Fruit fly (Drosophila melanogaster): Measurements from ENCODE around the gene CG5902.
A peak's percentile ranks its signal among the peaks of the same experiment; 100 is the strongest.

Gene CG5902

DNA sequence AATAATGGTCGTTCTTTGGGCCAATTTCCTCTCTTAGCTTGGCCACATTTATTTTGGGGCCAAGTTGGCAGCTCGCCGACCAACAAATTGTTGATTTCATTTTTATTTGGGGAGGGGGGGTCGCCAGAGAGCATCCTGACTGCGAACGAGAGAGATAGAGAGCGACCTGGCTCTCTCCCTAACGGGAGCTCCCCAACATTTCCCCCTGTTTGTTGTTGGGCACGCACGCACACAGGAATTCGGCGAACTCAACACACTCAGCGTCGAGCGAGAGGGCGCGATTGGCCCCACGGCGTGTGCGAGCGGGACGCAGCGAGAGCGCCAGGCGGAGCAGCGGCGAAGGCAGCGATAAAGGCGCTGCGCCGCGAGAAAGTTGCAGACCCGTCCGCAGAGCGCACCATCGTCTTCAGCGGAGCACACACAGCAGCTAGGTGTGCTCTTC is 23.6 kb upstream of the CG5902 start, which contains the start of gene CG31140:
TSS of gene CG31140 (plus strand) at position 400 of the 442 bp plus-strand sequence.
- TF ChIP-seq noc (tag; optimal IDR thresholded peaks at IDR 0.05) = no peak

DNA sequence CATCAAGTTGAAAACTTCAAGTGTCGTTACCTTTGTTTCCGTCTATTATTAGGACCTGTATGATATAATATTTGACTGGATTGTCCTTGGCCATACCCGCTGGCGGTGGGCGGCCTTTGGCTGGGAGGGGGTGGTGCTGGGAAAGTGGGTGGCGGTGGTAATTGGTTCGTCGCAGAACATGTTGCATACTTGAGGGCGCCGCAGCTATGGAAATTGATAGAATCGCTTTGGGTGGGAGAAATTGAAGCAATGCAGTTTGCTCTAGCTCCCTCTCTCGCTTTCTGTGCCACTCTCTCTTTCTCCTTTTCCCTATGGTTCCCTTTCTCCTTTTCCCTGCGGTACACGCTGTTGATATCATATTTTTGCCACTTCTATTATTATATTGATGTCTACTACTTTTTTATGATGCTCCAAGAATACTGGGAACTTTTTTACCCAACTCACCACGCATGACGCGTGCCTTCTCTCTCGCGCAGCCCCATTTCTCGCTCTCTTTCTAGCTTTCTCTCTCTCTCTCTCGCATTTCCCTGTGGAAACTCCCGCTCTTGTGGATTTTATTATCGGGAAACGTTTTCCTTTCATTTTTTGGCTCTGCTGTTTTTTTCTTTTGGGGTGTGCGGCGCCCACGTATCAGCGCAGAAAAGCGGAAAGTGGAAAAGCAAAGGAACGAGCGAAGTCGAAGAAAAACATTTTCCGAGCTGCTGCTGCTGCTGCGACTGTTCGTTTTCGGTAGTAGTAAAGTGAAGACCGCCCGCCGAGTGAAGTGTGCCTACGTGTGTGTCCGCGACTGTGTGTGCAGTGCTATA is 21.3 kb upstream of the CG5902 start:
- TF ChIP-seq noc (tag; optimal IDR thresholded peaks at IDR 0.05) = no peak

DNA sequence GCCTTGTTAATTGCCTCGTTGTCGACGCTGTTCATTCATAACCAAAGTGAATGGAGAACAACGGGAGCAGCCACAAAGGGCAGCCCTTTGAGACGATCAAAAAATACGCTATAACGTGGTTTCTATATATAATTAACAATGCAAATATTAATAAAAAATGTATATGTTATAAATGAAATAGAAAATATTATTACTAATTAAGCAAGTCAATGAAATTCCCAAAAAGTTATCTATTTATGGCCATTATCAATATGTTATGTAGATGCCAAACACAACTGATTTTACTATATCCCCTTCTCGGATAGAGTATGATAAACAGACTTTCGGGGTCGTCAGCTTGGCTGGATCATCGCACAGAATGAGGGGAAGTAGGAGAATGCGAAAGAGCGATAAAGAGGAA is 17.0 kb upstream of the CG5902 start:
- no peak for TF ChIP-seq noc (tag; optimal IDR thresholded peaks at IDR 0.05)

DNA sequence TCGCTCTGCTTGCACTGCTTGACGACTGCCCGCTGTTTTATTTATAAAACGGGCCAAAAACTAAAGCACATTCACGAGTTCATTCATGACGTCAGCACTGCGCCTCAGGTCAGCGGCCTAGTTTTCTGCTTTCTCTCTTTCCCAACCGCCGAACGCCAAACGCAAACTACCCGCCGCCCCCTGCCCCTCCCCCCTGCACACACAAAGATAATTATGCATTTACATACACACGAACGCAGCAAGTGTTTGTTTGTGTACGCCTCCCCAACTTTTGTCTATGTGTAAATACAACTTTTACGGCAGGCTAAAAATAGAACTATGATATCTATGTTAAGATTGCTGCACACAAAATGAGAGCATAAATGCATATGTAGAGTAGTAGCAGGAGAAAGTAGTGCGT is 15.2 kb upstream of the CG5902 start:
- TF ChIP-seq noc (tag; optimal IDR thresholded peaks at IDR 0.05) = no peak

DNA sequence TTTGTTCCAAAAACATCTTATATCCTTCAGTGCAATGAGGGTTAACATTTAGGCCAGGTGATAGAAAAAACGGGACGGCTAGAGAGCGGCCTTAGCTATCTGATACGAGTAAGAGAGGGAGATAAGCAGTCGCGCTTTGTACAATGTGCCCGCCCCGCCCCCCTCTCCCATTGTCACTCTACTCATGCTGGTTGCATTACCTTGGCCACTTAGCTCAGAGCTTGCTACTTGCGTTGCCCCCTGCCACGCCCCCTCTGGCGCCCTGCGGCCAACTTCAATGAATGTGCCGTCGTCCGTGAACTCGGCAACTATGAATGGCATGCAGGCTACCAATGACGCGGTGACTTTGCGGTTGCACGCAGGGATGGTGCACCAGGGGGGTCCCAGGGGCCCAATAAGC is 14.7 kb upstream of the CG5902 start:
- no peak for TF ChIP-seq noc (tag; optimal IDR thresholded peaks at IDR 0.05)

DNA sequence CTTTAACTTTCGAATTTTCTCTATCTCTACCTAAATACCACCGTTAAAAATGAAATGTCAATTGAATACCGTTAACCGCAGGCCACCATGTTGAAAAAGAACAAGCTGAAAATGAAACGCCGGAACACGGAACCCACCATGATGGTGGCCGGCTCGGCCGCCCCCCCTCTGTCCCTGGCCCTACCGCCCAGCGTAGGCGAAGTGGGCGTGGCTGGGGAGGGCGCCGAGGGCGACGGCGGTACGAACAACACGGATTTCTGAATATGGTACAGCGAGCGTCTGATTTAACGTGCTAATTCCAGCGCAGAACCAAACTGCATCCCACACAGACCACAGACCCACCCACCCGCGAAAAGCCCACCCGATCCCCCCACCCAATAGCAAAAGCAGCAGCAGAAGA is 4.8 kb upstream of the CG5902 start:
- TF ChIP-seq noc (tag; optimal IDR thresholded peaks at IDR 0.05) = no peak

DNA sequence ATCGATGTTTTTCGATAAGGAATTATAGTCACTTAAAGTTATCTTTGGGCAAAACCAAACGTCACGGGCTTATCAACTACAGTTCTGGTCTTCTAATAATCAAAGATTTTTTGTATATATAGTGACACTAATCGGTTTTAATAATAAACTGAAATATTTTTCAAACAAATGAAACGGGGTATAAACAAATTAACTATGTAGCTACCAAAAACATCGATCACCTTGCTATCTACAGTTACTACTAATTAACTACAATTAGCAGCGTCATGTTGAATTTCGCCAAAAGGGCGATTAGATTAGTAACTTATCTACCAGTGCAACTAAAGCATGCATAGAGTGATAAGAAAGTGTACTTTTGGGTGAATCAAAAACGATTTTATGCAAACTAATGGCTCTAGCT is 4.9 kb downstream of the CG5902 start:
- TF ChIP-seq noc (tag; optimal IDR thresholded peaks at IDR 0.05) = no peak

DNA sequence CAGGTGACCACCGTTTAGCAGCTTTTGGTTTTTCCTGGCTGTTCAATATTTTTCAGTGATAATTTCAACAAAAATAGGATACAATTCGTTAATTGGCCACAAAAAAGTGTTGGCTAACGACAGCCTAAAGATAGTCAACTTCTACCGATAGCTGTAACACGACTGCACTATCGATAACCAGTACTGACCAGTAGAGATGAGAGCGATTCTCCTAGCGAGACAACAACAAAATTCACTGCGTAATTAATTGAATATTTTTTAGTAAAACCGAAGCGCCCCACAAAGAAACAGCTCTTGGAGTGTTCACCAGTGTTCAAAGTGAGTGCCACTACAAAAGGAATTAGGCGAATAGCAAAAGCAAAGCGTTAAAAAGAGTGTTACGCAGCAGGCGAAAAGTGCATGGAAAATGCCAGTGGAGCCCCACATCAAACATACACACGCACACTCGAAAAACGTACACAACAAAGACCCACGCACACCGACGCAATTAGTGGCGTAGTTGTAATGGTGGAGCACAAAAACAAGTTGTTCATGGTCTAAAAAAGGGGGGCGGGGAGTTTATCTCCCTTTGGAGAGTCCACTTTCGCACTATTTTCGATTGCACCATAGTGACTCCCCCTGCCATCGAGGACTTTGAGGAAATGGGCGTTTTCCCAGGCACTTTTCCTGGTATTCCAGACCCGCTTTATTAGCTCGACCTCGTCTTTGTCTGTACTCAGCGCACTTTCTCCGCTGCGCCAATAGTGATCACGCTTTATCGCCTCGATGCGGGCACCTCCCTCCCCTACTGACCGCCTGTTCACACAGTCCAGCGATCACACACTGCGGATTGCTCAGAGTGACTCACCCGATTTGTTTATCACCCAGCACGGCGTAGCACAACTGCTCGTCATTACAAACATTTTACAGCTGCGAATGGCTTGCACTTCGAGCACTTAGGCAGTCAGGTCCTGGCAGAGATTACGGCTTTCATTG is 6.7 kb downstream of the CG5902 start, which contains the start of the genes Epp and Rab7:
TSS of gene Epp (minus strand) at position 94 of the 975 bp plus-strand sequence.
TSS of gene Rab7 (plus strand) at position 186 of the 975 bp plus-strand sequence.
- peak; percentile 20 for TF ChIP-seq noc (tag; optimal IDR thresholded peaks at IDR 0.05)

DNA sequence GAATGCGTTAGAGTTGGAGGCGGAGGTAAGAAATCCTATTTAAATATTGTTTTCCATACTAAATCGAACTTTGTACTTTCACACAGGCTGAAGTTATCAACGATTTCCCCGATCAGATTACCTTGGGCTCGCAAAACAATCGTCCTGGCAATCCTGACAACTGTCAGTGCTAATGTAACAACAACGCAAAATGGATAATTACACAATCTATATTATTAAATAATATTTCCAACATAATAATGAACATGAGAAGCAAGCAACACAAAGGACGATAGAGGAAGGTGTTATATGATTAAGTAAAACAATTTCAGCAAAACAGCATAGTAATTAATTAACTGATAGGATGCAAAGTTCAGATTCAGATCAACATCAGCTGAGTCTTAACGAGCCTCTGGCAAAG is 8.1 kb downstream of the CG5902 start:
- TF ChIP-seq noc (tag; optimal IDR thresholded peaks at IDR 0.05) = no peak

DNA sequence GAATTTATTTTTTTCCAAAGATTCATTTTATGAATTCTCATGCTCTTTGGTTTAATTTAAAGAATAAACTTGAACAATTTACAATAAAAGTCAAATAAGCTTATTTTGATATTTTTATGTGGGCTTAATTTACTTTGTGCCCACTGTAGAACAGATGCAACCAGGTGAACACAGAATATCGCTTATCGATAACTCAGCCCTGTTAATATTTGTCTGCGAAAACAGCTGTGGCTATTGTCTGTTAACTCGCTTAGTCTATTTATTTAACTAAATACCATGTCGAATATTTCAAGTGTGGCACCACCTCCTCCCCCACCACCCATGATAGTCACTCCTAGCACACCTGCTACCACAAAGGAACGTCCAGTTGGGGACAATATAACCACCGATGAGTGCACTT is 9.0 kb downstream of the CG5902 start, which contains the start of gene CG33108:
TSS of gene CG33108 (plus strand) at position 200 of the 400 bp plus-strand sequence.
- TF ChIP-seq noc (tag; optimal IDR thresholded peaks at IDR 0.05) = no peak

DNA sequence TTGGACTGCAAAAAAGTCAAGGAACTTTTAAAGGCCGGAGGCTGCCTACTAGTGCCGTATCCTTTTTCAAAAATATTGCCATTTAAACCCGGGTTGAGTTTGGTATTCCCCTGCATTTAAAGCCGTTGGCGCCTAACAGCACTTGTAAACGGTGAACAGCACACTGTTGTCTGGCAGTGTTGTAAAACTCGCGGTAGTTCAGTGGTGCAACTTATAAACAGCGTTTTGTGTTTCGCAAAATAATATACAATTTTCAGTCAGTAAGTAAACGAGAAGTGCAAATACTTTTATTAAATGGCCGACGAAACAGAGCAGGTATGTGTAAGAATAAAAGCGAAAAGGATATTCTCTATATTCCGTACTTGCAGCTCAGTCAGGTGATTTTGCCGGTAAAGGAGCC is 9.8 kb downstream of the CG5902 start, which contains the start of gene LSm3:
TSS of gene LSm3 (plus strand) at position 39 of the 400 bp plus-strand sequence.
- TF ChIP-seq noc (tag; optimal IDR thresholded peaks at IDR 0.05) = no peak

DNA sequence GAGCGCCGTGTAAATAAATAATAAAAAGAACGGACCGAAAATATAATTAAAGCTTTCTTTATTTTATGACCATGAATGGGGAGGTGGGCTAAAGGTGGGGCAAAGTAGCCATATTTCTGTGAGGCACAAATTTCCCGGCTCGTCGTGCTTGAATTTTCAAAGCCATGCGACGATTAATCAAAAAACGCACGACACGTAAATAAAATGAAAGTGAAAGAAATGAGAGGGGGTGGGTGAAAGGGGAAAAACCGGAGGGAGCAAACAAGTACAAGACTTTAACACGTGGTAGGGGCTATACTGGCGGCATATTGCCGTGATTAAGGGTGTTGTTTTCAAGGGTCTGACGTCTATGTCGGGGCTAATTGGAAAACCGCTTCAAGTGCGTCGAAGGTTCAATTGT is 14.7 kb downstream of the CG5902 start:
- TF ChIP-seq noc (tag; optimal IDR thresholded peaks at IDR 0.05) = no peak

DNA sequence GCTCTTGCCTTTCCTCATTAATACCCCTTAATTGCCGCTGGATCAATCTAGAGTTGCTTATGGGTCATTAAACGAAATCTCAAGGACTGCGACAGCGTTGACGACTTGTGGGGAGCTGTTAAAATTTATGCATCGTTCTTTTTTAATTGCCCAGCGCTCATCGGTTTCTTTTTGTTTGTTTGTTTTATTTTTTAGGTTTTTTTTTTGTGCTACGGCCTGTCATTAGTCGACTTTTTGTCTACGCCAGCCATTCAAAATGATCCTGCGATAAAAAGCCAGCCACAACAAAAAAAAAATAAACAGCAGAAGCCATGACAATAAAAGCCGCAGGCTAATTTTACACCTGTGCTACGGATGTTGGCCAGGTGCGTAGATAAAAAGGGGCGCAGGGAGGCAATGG is 17.5 kb downstream of the CG5902 start:
- no peak for TF ChIP-seq noc (tag; optimal IDR thresholded peaks at IDR 0.05)

DNA sequence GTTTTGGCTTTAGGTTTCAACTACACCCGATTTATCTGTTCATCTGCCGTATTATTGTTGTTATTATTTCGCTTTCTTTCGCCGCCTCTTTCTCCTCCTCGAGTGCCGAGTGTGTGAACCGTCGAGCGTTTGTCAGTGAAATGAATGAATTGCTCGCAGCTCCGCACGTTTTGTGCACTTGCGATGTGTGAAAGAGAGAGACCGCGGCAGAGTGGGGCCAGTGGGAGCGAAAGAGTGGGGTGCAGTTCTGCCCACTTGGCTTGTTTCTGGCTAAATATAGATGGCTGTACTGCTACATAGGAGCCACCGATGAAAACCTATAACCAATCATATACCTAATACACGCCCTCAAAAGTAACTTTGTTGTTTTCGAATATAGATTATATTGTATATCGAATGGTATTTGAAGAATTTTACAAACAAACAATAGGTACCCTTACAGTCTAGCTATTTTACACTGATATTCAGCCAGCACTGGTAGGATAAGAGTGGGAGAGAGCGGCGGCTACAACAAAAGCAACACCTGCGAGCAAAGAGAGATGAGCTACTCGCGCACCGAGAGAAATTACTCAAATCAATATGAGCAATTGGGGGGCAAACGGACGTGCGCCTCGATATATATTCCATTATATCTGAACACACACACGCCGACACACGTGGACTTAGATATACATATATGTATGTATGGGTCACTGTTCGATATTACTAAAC is 20.2 kb downstream of the CG5902 start:
- TF ChIP-seq noc (tag; optimal IDR thresholded peaks at IDR 0.05) = peak; percentile 42

DNA sequence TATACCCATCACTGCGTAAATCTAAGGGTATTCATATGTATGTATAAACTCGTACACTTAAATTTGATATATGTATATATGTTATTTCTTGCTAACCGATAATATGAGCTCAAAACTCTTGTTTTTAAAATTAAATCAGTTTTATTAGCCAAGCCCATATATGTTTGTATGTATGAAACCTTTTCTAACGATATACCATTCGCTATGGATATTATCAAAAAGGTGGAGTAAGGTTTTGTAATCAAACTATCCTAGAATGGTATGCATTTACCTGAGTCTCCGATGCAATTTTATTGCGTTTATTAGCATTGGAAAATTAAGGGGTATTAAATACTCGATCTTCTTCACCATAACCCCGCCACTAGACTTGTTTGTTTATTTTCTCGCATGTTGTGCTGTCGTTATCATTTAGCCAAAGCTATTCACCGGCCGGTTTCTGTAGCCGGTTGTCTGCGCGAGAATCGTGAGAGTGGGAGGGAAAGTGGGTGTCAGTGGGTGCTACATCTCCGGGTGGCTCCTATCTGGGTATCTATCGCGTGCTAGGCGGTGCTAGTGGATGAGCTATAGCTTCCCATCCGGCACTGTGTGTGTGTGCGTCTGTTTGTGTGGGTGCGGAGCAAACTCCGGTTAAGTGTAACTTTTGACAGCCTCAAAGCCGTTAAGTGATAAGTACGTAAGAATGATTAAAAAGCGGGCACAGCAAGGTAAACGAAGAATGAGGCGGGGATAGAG is 21.5 kb downstream of the CG5902 start:
- peak; percentile 33 for TF ChIP-seq noc (tag; optimal IDR thresholded peaks at IDR 0.05)

Measured in whole organism, larva.